Fruit fly (Drosophila melanogaster) whole organism, embryonic: ENCODE results near the gene CG18598.

Source experiments
- Antp ChIP-seq: fragments of 200-800 bp; sonication (Bioruptor generic); optimal IDR thresholded peaks from 3 replicates; lab custom pipeline; 2016; ENCODE audit warnings: missing biosample characterization, missing genetic modification characterization
- Atf6 ChIP-seq: fragments of 200-800 bp; sonication (Bioruptor generic); IDR thresholded peaks from 2 replicates; pipeline ENCODE4 v1.3.6; 2022; ENCODE audit warnings: missing biosample characterization, missing genetic modification characterization
- CG10431 ChIP-seq: fragments of 200-800 bp; sonication (Bioruptor generic); optimal IDR thresholded peaks from 3 replicates; lab custom pipeline; 2018; ENCODE audit warnings: missing biosample characterization, mild to moderate bottlenecking, missing genetic modification characterization
- CG10543 ChIP-seq: fragments of 200-800 bp; sonication (Bioruptor generic); optimal IDR thresholded peaks from 3 replicates; lab custom pipeline; 2017; ENCODE audit warnings: missing biosample characterization, mild to moderate bottlenecking, missing genetic modification characterization, moderate library complexity
- CG10654 ChIP-seq: fragments of 200-800 bp; sonication (Bioruptor generic); optimal IDR thresholded peaks from 2 replicates; lab custom pipeline; 2016; ENCODE audit warnings: missing biosample characterization, missing genetic modification characterization
- CG12391 ChIP-seq: fragments of 200-800 bp; sonication (Bioruptor generic); optimal IDR thresholded peaks from 3 replicates; lab custom pipeline; 2018; ENCODE audit warnings: missing biosample characterization, mild to moderate bottlenecking, missing genetic modification characterization, moderate library complexity
- CG13775 ChIP-seq: fragments of 200-800 bp; sonication (Bioruptor generic); optimal IDR thresholded peaks from 3 replicates; lab custom pipeline; 2017; ENCODE audit warnings: missing biosample characterization, mild to moderate bottlenecking, missing genetic modification characterization
- CG14050 ChIP-seq: fragments of 200-800 bp; sonication (Bioruptor generic); IDR thresholded peaks from 3 replicates; pipeline ENCODE4 v1.3.6; 2022; ENCODE audit warnings: missing biosample characterization, missing genetic modification characterization
- CG15479 ChIP-seq: fragments of 200-800 bp; sonication (Bioruptor generic); optimal IDR thresholded peaks from 3 replicates; lab custom pipeline; 2019; ENCODE audit warnings: missing biosample characterization, mild to moderate bottlenecking, missing genetic modification characterization, moderate library complexity
- CG15696 ChIP-seq: fragments of 200-800 bp; sonication (Bioruptor generic); optimal IDR thresholded peaks from 2 replicates; lab custom pipeline; 2019; ENCODE audit warnings: missing biosample characterization, mild to moderate bottlenecking, missing genetic modification characterization, moderate library complexity
- CG17186 ChIP-seq: fragments of 200-800 bp; sonication (Bioruptor generic); optimal IDR thresholded peaks from 3 replicates; lab custom pipeline; 2017; ENCODE audit warnings: missing biosample characterization, missing genetic modification reagents, missing genetic modification characterization
- CG2889 ChIP-seq: fragments of 200-800 bp; sonication (Bioruptor generic); IDR thresholded peaks from 3 replicates; pipeline ENCODE4 v1.3.6; 2022; ENCODE audit warnings: missing biosample characterization, missing genetic modification characterization
- CG32532 ChIP-seq: fragments of 200-800 bp; sonication (Bioruptor generic); IDR thresholded peaks from 2 replicates; pipeline ENCODE4 v1.3.6; 2022; ENCODE audit warnings: missing biosample characterization, missing genetic modification characterization
- CG4424 ChIP-seq: fragments of 200-800 bp; sonication (Bioruptor generic); optimal IDR thresholded peaks from 3 replicates; lab custom pipeline; 2016; ENCODE audit warnings: missing biosample characterization, missing genetic modification characterization
- CG8359 ChIP-seq: fragments of 200-800 bp; sonication (Bioruptor generic); optimal IDR thresholded peaks from 2 replicates; lab custom pipeline; 2017; ENCODE audit warnings: missing biosample characterization, mild to moderate bottlenecking, missing genetic modification characterization, borderline replicate concordance
- CG9609 ChIP-seq: fragments of 200-800 bp; sonication (Bioruptor generic); optimal IDR thresholded peaks from 3 replicates; lab custom pipeline; 2016; ENCODE audit warnings: missing biosample characterization, missing genetic modification characterization
- ERR ChIP-seq: fragments of 200-800 bp; sonication (Bioruptor generic); optimal IDR thresholded peaks from 2 replicates; lab custom pipeline; 2016; ENCODE audit warnings: missing biosample characterization, missing genetic modification characterization
- Ets65A ChIP-seq: fragments of 200-800 bp; sonication (Bioruptor generic); peaks from one replicate; lab custom pipeline; 2016; ENCODE audit warnings: missing biosample characterization, missing genetic modification characterization
- HLH3B ChIP-seq: fragments of 200-800 bp; sonication (Bioruptor generic); IDR thresholded peaks from 2 replicates; pipeline ENCODE4 v1.3.6; 2022; ENCODE audit warnings: missing biosample characterization, missing genetic modification characterization
- Hand ChIP-seq: fragments of 200-800 bp; sonication (Bioruptor generic); optimal IDR thresholded peaks from 2 replicates; lab custom pipeline; 2017; ENCODE audit warnings: mild to moderate bottlenecking, missing biosample characterization, missing genetic modification reagents, missing genetic modification characterization
- Med ChIP-seq: fragments of 200-800 bp; sonication (Bioruptor generic); peaks from one replicate; lab custom pipeline; 2016; ENCODE audit warnings: missing biosample characterization, missing genetic modification characterization, mild to moderate bottlenecking, inconsistent platforms, moderate library complexity
- Oli ChIP-seq: fragments of 200-800 bp; sonication (Bioruptor generic); optimal IDR thresholded peaks from 2 replicates; lab custom pipeline; 2018; ENCODE audit warnings: missing biosample characterization, mild to moderate bottlenecking, missing genetic modification characterization, moderate library complexity
- Scr ChIP-seq: fragments of 200-800 bp; sonication (Bioruptor generic); IDR thresholded peaks from 2 replicates; pipeline ENCODE4 v1.3.6; 2022; ENCODE audit warnings: missing biosample characterization, missing genetic modification characterization; ENCODE audit not compliant: partially characterized antibody
- Side ChIP-seq: fragments of 200-800 bp; sonication (Bioruptor generic); optimal IDR thresholded peaks from 2 replicates; lab custom pipeline; 2016; ENCODE audit warnings: missing biosample characterization, missing genetic modification characterization
- Sin3A ChIP-seq: fragments of >200 bp; optimal IDR thresholded peaks from 2 replicates; lab custom pipeline; 2018
- Sry-δ ChIP-seq: fragments of 200-800 bp; sonication (Bioruptor generic); optimal IDR thresholded peaks from 2 replicates; lab custom pipeline; 2016; ENCODE audit warnings: missing biosample characterization, missing genetic modification characterization
- ac ChIP-seq: fragments of 200-800 bp; sonication (Bioruptor generic); optimal IDR thresholded peaks from 3 replicates; lab custom pipeline; 2017; ENCODE audit warnings: missing biosample characterization, mild to moderate bottlenecking, missing genetic modification characterization
- bab2 ChIP-seq: fragments of 200-800 bp; sonication (Bioruptor generic); optimal IDR thresholded peaks from 2 replicates; lab custom pipeline; 2016; ENCODE audit warnings: missing biosample characterization, missing genetic modification characterization
- bbx ChIP-seq: fragments of 200-800 bp; sonication (Bioruptor generic); IDR thresholded peaks from 2 replicates; pipeline ENCODE4 v1.3.6; 2022; ENCODE audit warnings: missing biosample characterization, missing genetic modification characterization; ENCODE audit not compliant: partially characterized antibody
- bcd ChIP-seq: fragments of 200-800 bp; sonication (Bioruptor generic); optimal IDR thresholded peaks from 2 replicates; lab custom pipeline; 2017; ENCODE audit warnings: missing biosample characterization, mild to moderate bottlenecking, missing genetic modification characterization
- br ChIP-seq: fragments of >200 bp; optimal IDR thresholded peaks from 2 replicates; lab custom pipeline; 2017
- chn ChIP-seq: fragments of 200-800 bp; sonication (Bioruptor generic); optimal IDR thresholded peaks from 2 replicates; lab custom pipeline; 2016; ENCODE audit warnings: missing biosample characterization, missing genetic modification characterization
- da ChIP-seq: fragments of 200-800 bp; sonication (Bioruptor generic); optimal IDR thresholded peaks from 2 replicates; lab custom pipeline; 2016; ENCODE audit warnings: missing biosample characterization, missing genetic modification characterization
- danr ChIP-seq: fragments of 200-800 bp; sonication (Bioruptor generic); IDR thresholded peaks from 2 replicates; pipeline ENCODE4 v1.3.6; 2022; ENCODE audit warnings: missing biosample characterization, missing genetic modification characterization
- fd64A ChIP-seq: fragments of 200-800 bp; sonication (Bioruptor generic); optimal IDR thresholded peaks from 3 replicates; lab custom pipeline; 2018; ENCODE audit warnings: missing biosample characterization, mild to moderate bottlenecking, missing genetic modification characterization
- gcm ChIP-seq: fragments of 200-800 bp; sonication (Bioruptor generic); optimal IDR thresholded peaks from 2 replicates; lab custom pipeline; 2019; ENCODE audit warnings: missing biosample characterization, mild to moderate bottlenecking, missing genetic modification characterization, moderate library complexity
- gem ChIP-seq: fragments of 200-800 bp; sonication (Bioruptor generic); optimal IDR thresholded peaks from 2 replicates; lab custom pipeline; 2019; ENCODE audit warnings: missing biosample characterization, mild to moderate bottlenecking, missing genetic modification characterization, moderate library complexity
- gfzf ChIP-seq: fragments of 200-800 bp; sonication (Bioruptor generic); optimal IDR thresholded peaks from 2 replicates; lab custom pipeline; 2016; ENCODE audit warnings: missing biosample characterization, mild to moderate bottlenecking, missing genetic modification characterization, moderate library complexity
- gro ChIP-seq: fragments of 200-800 bp; sonication (Bioruptor generic); optimal IDR thresholded peaks from 2 replicates; lab custom pipeline; 2016; ENCODE audit warnings: missing biosample characterization, missing genetic modification characterization
- gsb ChIP-seq: fragments of 200-800 bp; sonication (Bioruptor generic); IDR thresholded peaks from 2 replicates; pipeline ENCODE4 v1.3.6; 2022; ENCODE audit warnings: missing biosample characterization, missing genetic modification characterization
- h ChIP-seq: fragments of >200 bp; optimal IDR thresholded peaks from 2 replicates; lab custom pipeline; 2017
- jigr1 ChIP-seq: fragments of 200-800 bp; sonication (Bioruptor generic); IDR thresholded peaks from 3 replicates; pipeline ENCODE4 v1.3.6; 2022; ENCODE audit warnings: missing biosample characterization, missing genetic modification characterization
- jumu ChIP-seq: fragments of 200-800 bp; sonication (Bioruptor generic); optimal IDR thresholded peaks from 3 replicates; lab custom pipeline; 2016; ENCODE audit warnings: missing biosample characterization, missing genetic modification characterization
- lov ChIP-seq, 2 experiments: fragments of 200-800 bp in 1 of 2; fragments of >200 bp in 1 of 2; sonication (Bioruptor generic) in 1 of 2; IDR thresholded peaks in 1 of 2; optimal IDR thresholded peaks in 1 of 2; 2 replicates in 1 of 2; 3 replicates in 1 of 2; pipeline versions ENCODE4 v1.3.6 to Lab custom; 2017 to 2022; ENCODE audit warnings: missing biosample characterization in 1 of 2, missing genetic modification characterization in 1 of 2
- luna ChIP-seq: fragments of 200-800 bp; sonication (Bioruptor generic); optimal IDR thresholded peaks from 2 replicates; lab custom pipeline; 2016; ENCODE audit warnings: missing biosample characterization, missing genetic modification characterization
- nerfin-1 ChIP-seq: fragments of 200-800 bp; sonication (Bioruptor generic); optimal IDR thresholded peaks from 3 replicates; lab custom pipeline; 2019; ENCODE audit warnings: missing biosample characterization, mild to moderate bottlenecking, missing genetic modification characterization, moderate library complexity
- pzg ChIP-seq: fragments of 200-800 bp; sonication (Bioruptor generic); optimal IDR thresholded peaks from 3 replicates; lab custom pipeline; 2018; ENCODE audit warnings: missing biosample characterization, mild to moderate bottlenecking, missing genetic modification characterization, moderate library complexity
- slbo ChIP-seq: fragments of 200-800 bp; sonication (Bioruptor generic); IDR thresholded peaks from 2 replicates; pipeline ENCODE4 v1.3.6; 2022; ENCODE audit warnings: missing biosample characterization, missing genetic modification characterization
- ssp ChIP-seq: fragments of 200-800 bp; sonication (Bioruptor generic); IDR thresholded peaks from 2 replicates; pipeline ENCODE4 v1.3.6; 2022; ENCODE audit warnings: missing biosample characterization, missing genetic modification characterization
- tap ChIP-seq: fragments of 200-800 bp; optimal IDR thresholded peaks from 3 replicates; lab custom pipeline; 2019; ENCODE audit warnings: missing biosample characterization, mild to moderate bottlenecking, missing genetic modification characterization, moderate library complexity
- tgo ChIP-seq: fragments of 200-800 bp; sonication (Bioruptor generic); IDR thresholded peaks from 3 replicates; pipeline ENCODE4 v1.3.6; 2022; ENCODE audit warnings: missing biosample characterization, missing genetic modification characterization
- usp ChIP-seq: fragments of >200 bp; optimal IDR thresholded peaks from 2 replicates; lab custom pipeline; 2017; ENCODE audit warnings: missing biosample characterization, missing genetic modification characterization

Gene CG18598

DNA sequence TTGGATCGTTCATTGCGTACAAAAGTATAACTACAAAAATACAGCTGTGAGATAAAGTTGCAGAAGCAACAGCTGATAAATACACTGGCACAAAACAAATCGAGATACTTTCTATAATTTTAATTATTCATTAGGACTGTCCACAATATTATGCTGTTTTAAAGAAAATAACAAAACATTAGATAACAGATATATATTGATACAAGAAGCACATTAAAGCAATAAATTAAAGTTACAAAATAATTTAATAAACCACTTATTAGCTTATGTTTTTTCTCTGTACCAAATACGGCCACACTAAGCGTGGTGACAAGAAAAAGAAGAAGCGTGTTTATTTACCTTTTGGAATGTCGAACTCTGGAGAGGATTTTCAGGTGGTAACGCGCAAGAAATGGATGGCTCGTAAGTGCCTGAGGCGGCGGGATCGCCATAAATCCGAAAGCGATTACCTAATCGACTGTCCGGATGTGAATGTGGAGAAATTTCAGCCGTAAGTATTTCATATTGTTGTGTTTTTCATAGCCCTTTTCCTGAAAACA is 30.6 kb upstream of the CG18598 start, which contains the start of the genes CG7988 and CG7183 (continued):
- TF ChIP-seq bbx (GFP tag; lab: Robert Waterston, UW) (no peak), Atf6 (GFP tag; lab: Robert Waterston, UW) (peak; percentile 97), jumu (peak; percentile 93), da (peak; percentile 83), CG10654 (GFP tag; lab: Kevin White, UChicago) (peak; percentile 97), ERR (GFP tag; lab: Kevin White, UChicago) (peak; percentile 85), CG32532 (GFP tag; lab: Robert Waterston, UW) (peak; percentile 99), CG2889 (GFP tag; lab: Robert Waterston, UW) (peak; percentile 98), CG12391 (tag; lab: Kevin White, UChicago) (peak; percentile 100), CG17186 (peak; percentile 80), fd64A (GFP tag; lab: Kevin White, UChicago) (peak; percentile 60), slbo (GFP tag; lab: Robert Waterston, UW) (peak; percentile 99), luna (peak; percentile 87), Hand (GFP tag; lab: Kevin White, UChicago) (peak; percentile 87), Sry-δ (GFP tag; lab: Kevin White, UChicago) (peak; percentile 68), CG9609 (GFP tag; lab: Kevin White, UChicago) (peak; percentile 92), Oli (tag; lab: Kevin White, UChicago) (peak; percentile 98), Scr (peak; percentile 23; the same call in 1 of the 2 replicates), Side (GFP tag; lab: Kevin White, UChicago) (peak; percentile 90), CG10431 (peak; percentile 86), gcm (GFP tag; lab: Kevin White, UChicago) (peak; percentile 99), CG14050 (GFP tag; lab: Robert Waterston, UW) (peak; percentile 96), bab2 (peak; percentile 98), Ets65A (GFP tag; lab: Kevin White, UChicago) (peak; percentile 97), gro (GFP tag; lab: Kevin White, UChicago) (peak; percentile 86), CG15479 (GFP tag; lab: Kevin White, UChicago) (peak; percentile 79), Sin3A (lab: Kevin White, UChicago) (peak; percentile 14), CG15696 (peak; percentile 97), ac (GFP tag; lab: Kevin White, UChicago) (peak; percentile 79), chn (GFP tag; lab: Kevin White, UChicago) (peak; percentile 96), bcd (GFP tag; lab: Kevin White, UChicago) (peak; percentile 96), lov (optimal IDR thresholded peaks at IDR 0.05; lab: Kevin White, UChicago) (no peak), lov (GFP tag; IDR thresholded peaks at IDR 0.05; lab: Robert Waterston, UW) (peak; percentile 95), Antp (GFP tag; lab: Kevin White, UChicago) (peak; percentile 88), gfzf (GFP tag; lab: Kevin White, UChicago) (peak; percentile 56)
- TF ChIP-seq, all 482 proteins: peak for 431

DNA sequence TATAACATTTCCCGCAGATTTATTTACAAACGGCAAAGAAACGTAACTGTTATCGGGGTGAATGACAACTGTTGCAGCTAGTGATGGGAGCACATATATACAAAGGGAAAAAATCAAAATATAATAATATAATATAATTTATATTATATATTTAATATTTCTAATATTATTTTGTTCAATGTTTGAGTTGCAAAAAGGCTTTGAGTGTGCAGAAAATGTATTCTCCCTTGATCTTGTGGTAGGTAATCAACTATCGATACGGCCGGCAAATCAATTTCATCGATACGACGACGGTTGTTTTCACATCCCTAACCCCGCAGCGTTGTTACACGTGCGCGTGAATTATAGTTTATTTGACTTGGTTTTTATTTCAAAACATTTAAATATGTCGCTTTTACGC is 27.5 kb upstream of the CG18598 start, which contains the start of the genes mTerf5 and Non3:
Gene mTerf5 (minus strand): TSS at position 249 of the 400 bp plus-strand sequence.
Gene Non3 (plus strand): TSS at position 289 of the 400 bp plus-strand sequence.
- TF ChIP-seq gem (tag; lab: Kevin White, UChicago) = peak; percentile 80
- TF ChIP-seq CG10543 = peak; percentile 33
- TF ChIP-seq CG8359 (GFP tag; lab: Kevin White, UChicago) = no peak
- TF ChIP-seq HLH3B (GFP tag; lab: Robert Waterston, UW) = no peak
- TF ChIP-seq pzg (GFP tag; lab: Kevin White, UChicago) = peak; percentile 51
- peak; percentile 83 for TF ChIP-seq CG13775 (GFP tag; lab: Kevin White, UChicago)
- no peak for TF ChIP-seq CG10431
- peak; percentile 77 for TF ChIP-seq nerfin-1 (tag; lab: Kevin White, UChicago)
- TF ChIP-seq h (lab: Kevin White, UChicago) = no peak
- peak; percentile 70 for TF ChIP-seq Med
- TF ChIP-seq usp (GFP tag; lab: Kevin White, UChicago) = no peak
- no peak for TF ChIP-seq gsb (GFP tag; lab: Robert Waterston, UW)
- TF ChIP-seq jigr1 (GFP tag; lab: Robert Waterston, UW) = no peak
- no peak for TF ChIP-seq ssp
- peak; percentile 43 for TF ChIP-seq CG4424
- no peak for TF ChIP-seq br (lab: Kevin White, UChicago)
- no peak for TF ChIP-seq danr (GFP tag; lab: Robert Waterston, UW)
- TF ChIP-seq tgo (GFP tag; lab: Robert Waterston, UW) = peak; percentile 32; the same call in 1 of the 3 replicates
- peak; percentile 27 for TF ChIP-seq tap (tag; lab: Kevin White, UChicago)
